Worm (Caenorhabditis elegans) whole organism, L4 larva: Measurements from ENCODE around the gene T01C8.3.

Experiments used
- F10B5.3 ChIP-seq: sonication (generic microtip); optimal IDR thresholded peaks from 2 replicates; lab custom pipeline; 2016; ENCODE audit warnings: mild to moderate bottlenecking, missing genetic modification characterization, missing compliant biosample characterization
- T20F7.1 ChIP-seq: fragments of 200-800 bp; sonication (Bioruptor generic); optimal IDR thresholded peaks from 2 replicates; lab custom pipeline; 2018; ENCODE audit warnings: mild to moderate bottlenecking, missing genetic modification characterization, missing compliant biosample characterization
- Y105C5A.15 ChIP-seq: fragments of 200-800 bp; sonication (Bioruptor generic); IDR thresholded peaks from 2 replicates; pipeline ENCODE4 v1.3.6; 2022; ENCODE audit warnings: missing genetic modification characterization, missing compliant biosample characterization
- aha-1 ChIP-seq: fragments of 150-350 bp; peaks from one replicate; lab custom pipeline; 2014; ENCODE audit warnings: missing biosample characterization, missing genetic modification characterization
- aly-2 ChIP-seq: sonication (generic microtip); optimal IDR thresholded peaks from 2 replicates; lab custom pipeline; 2018; ENCODE audit warnings: missing biosample characterization, missing genetic modification characterization
- ama-1 ChIP-seq: fragments of 150-350 bp; optimal IDR thresholded peaks from 2 replicates; lab custom pipeline; 2014; ENCODE audit warnings: inconsistent platforms, mixed read lengths
- arid-1 ChIP-seq: fragments of 200-800 bp; sonication (Bioruptor generic); conservative IDR thresholded peaks from 2 replicates; pipeline ENCODE4 v1.3.6; 2022; ENCODE audit warnings: missing genetic modification reagents, missing genetic modification characterization, missing compliant biosample characterization
- ces-1 ChIP-seq: fragments of 150-350 bp; sonication (generic microtip); optimal IDR thresholded peaks from 4 replicates; lab custom pipeline; 2014; ENCODE audit warnings: missing biosample characterization, missing genetic modification reagents, missing genetic modification characterization
- ctbp-1 ChIP-seq: fragments of 200-800 bp; sonication (Bioruptor generic); IDR thresholded peaks from 2 replicates; pipeline ENCODE4 v1.3.6; 2022; ENCODE audit warnings: missing genetic modification reagents, missing genetic modification characterization, missing compliant biosample characterization
- daf-16 ChIP-seq, 3 experiments: sonication (generic microtip); optimal IDR thresholded peaks; 2 replicates each; lab custom pipeline; 2016 to 2017; ENCODE audit warnings: missing genetic modification characterization in 3 of 3, missing genetic modification reagents in 3 of 3, mild to moderate bottlenecking in 2 of 3, missing compliant biosample characterization in 2 of 3, missing biosample characterization in 1 of 3, moderate library complexity in 1 of 3
- dpl-1 ChIP-seq: fragments of 150-350 bp; optimal IDR thresholded peaks from 2 replicates; lab custom pipeline; 2014; ENCODE audit warnings: missing biosample characterization, missing genetic modification reagents, missing genetic modification characterization
- dve-1 ChIP-seq: sonication (generic microtip); optimal IDR thresholded peaks from 2 replicates; lab custom pipeline; 2017; ENCODE audit warnings: antibody characterized with exemption, mild to moderate bottlenecking, missing genetic modification characterization, missing compliant biosample characterization; ENCODE audit not compliant: insufficient read depth
- egl-27 ChIP-seq: sonication (generic microtip); optimal IDR thresholded peaks from 3 replicates; lab custom pipeline; 2017; ENCODE audit warnings: missing biosample characterization, missing genetic modification reagents, missing genetic modification characterization
- fkh-10 ChIP-seq: fragments of 150-350 bp; optimal IDR thresholded peaks from 2 replicates; lab custom pipeline; 2014; ENCODE audit warnings: missing biosample characterization, missing genetic modification reagents, missing genetic modification characterization
- gei-8 ChIP-seq: fragments of 200-800 bp; sonication (Bioruptor generic); optimal IDR thresholded peaks from 2 replicates; lab custom pipeline; 2018; ENCODE audit warnings: mild to moderate bottlenecking, missing genetic modification characterization, missing compliant biosample characterization
- hif-1 ChIP-seq, 2 experiments: sonication (generic microtip); optimal IDR thresholded peaks; 2 replicates each; lab custom pipeline; 2016 to 2017; ENCODE audit warnings: missing compliant biosample characterization in 2 of 2, missing genetic modification characterization in 2 of 2, missing genetic modification reagents in 2 of 2, missing genotype in 2 of 2, mild to moderate bottlenecking in 1 of 2
- hlh-11 ChIP-seq: fragments of 200-800 bp; sonication (Bioruptor generic); optimal IDR thresholded peaks from 2 replicates; lab custom pipeline; 2018; ENCODE audit warnings: mild to moderate bottlenecking, missing genetic modification characterization, missing compliant biosample characterization
- hlh-30 ChIP-seq: sonication (generic microtip); optimal IDR thresholded peaks from 2 replicates; lab custom pipeline; 2017; ENCODE audit warnings: antibody characterized with exemption, mild to moderate bottlenecking, missing genetic modification characterization, missing compliant biosample characterization; ENCODE audit not compliant: insufficient read depth
- hmg-1.1 ChIP-seq: fragments of 200-800 bp; sonication (Bioruptor generic); IDR thresholded peaks from 2 replicates; pipeline ENCODE4 v1.3.6; 2022; ENCODE audit warnings: missing genetic modification reagents, missing genetic modification characterization, missing compliant biosample characterization
- lin-13 ChIP-seq: fragments of 150-350 bp; optimal IDR thresholded peaks from 2 replicates; lab custom pipeline; 2014; ENCODE audit warnings: missing biosample characterization, missing genetic modification reagents, missing genetic modification characterization
- lsy-2 ChIP-seq, 2 experiments: fragments of 150-350 bp in 1 of 2; sonication (generic microtip) in 1 of 2; optimal IDR thresholded peaks; 2 replicates each; lab custom pipeline; 2014 to 2017; ENCODE audit warnings: missing biosample characterization in 2 of 2, missing genetic modification characterization in 2 of 2
- madf-5 ChIP-seq, 2 experiments: fragments of 200-800 bp; sonication (Bioruptor generic); IDR thresholded peaks; 2 replicates each; pipeline ENCODE4 v1.3.6; 2022; ENCODE audit warnings: missing compliant biosample characterization in 2 of 2, missing genetic modification characterization in 2 of 2
- mdl-1 ChIP-seq, 2 experiments: fragments of 150-350 bp in 1 of 2; sonication (generic microtip) in 1 of 2; optimal IDR thresholded peaks; 2 replicates each; lab custom pipeline; 2014 to 2017; ENCODE audit warnings: missing biosample characterization in 2 of 2, missing genetic modification characterization in 2 of 2
- mdt-29 ChIP-seq: fragments of 200-800 bp; sonication (Bioruptor generic); IDR thresholded peaks from 2 replicates; pipeline ENCODE4 v1.3.6; 2022; ENCODE audit warnings: missing genetic modification reagents, missing genetic modification characterization, missing compliant biosample characterization
- mep-1 ChIP-seq: fragments of 150-350 bp; sonication (generic microtip); optimal IDR thresholded peaks from 3 replicates; lab custom pipeline; 2014; ENCODE audit warnings: missing biosample characterization, missing genetic modification characterization
- mes-2 ChIP-seq: sonication (generic microtip); optimal IDR thresholded peaks from 2 replicates; lab custom pipeline; 2016; ENCODE audit warnings: missing genotype, mild to moderate bottlenecking, missing genetic modification characterization, missing compliant biosample characterization; ENCODE audit not compliant: poor library complexity, severe bottlenecking
- mxl-2 ChIP-seq: fragments of 200-800 bp; sonication (Bioruptor generic); conservative IDR thresholded peaks from 2 replicates; pipeline ENCODE4 v1.3.6; 2022; ENCODE audit warnings: missing genetic modification reagents, missing genetic modification characterization, missing compliant biosample characterization
- nhr-11 ChIP-seq: fragments of 150-350 bp; optimal IDR thresholded peaks from 2 replicates; lab custom pipeline; 2014; ENCODE audit warnings: missing biosample characterization, missing genetic modification characterization
- nhr-48 ChIP-seq: sonication (generic microtip); optimal IDR thresholded peaks from 2 replicates; lab custom pipeline; 2016; ENCODE audit warnings: mild to moderate bottlenecking, missing genetic modification characterization, missing compliant biosample characterization
- pha-4 ChIP-seq, 2 experiments: fragments of 150-350 bp in 1 of 2; fragments of 200-800 bp in 1 of 2; sonication (Bioruptor generic) in 1 of 2; IDR thresholded peaks in 1 of 2; optimal IDR thresholded peaks in 1 of 2; 2 replicates each; pipeline versions ENCODE4 v1.3.6 to Lab custom; 2014 to 2022; ENCODE audit warnings: missing genetic modification characterization in 2 of 2, missing genetic modification reagents in 2 of 2, missing biosample characterization in 1 of 2, missing compliant biosample characterization in 1 of 2
- rbr-2 ChIP-seq: sonication (generic microtip); optimal IDR thresholded peaks from 2 replicates; lab custom pipeline; 2016; ENCODE audit warnings: missing genotype, missing genetic modification characterization, missing compliant biosample characterization
- saeg-2 ChIP-seq: fragments of 200-800 bp; sonication (Bioruptor generic); IDR thresholded peaks from 2 replicates; pipeline ENCODE4 v1.3.6; 2022; ENCODE audit warnings: missing genetic modification reagents, missing genetic modification characterization, missing compliant biosample characterization
- spr-1 ChIP-seq: sonication (generic microtip); optimal IDR thresholded peaks from 2 replicates; lab custom pipeline; 2016; ENCODE audit warnings: mild to moderate bottlenecking, missing genetic modification characterization, missing compliant biosample characterization
- spr-3 ChIP-seq: fragments of 200-800 bp; sonication (Bioruptor generic); optimal IDR thresholded peaks from 2 replicates; lab custom pipeline; 2018; ENCODE audit warnings: mild to moderate bottlenecking, missing genetic modification characterization, missing compliant biosample characterization
- tra-1 ChIP-seq: fragments of 200-800 bp; sonication (Bioruptor generic); IDR thresholded peaks from 2 replicates; pipeline ENCODE4 v1.3.6; 2022; ENCODE audit warnings: missing genetic modification reagents, missing genetic modification characterization, missing compliant biosample characterization
- unc-130 ChIP-seq: sonication (generic microtip); optimal IDR thresholded peaks from 2 replicates; lab custom pipeline; 2016; ENCODE audit warnings: missing genetic modification reagents, missing genetic modification characterization, missing compliant biosample characterization
- unc-62 ChIP-seq, 3 experiments: fragments of 150-350 bp in 1 of 3; sonication (generic microtip); optimal IDR thresholded peaks in 2 of 3; peaks in 1 of 3; 1 replicate in 1 of 3; 2 replicates in 2 of 3; lab custom pipeline; 2014 to 2017; ENCODE audit warnings: missing biosample characterization in 3 of 3, missing genetic modification characterization in 3 of 3, missing genetic modification reagents in 3 of 3, missing genotype in 1 of 3
- vab-7 ChIP-seq: fragments of 200-800 bp; sonication (Bioruptor generic); IDR thresholded peaks from 2 replicates; pipeline ENCODE4 v1.3.6; 2022; ENCODE audit warnings: missing genetic modification reagents, missing genetic modification characterization, missing compliant biosample characterization
- zfp-2 ChIP-seq: sonication (generic microtip); optimal IDR thresholded peaks from 2 replicates; lab custom pipeline; 2016; ENCODE audit warnings: mild to moderate bottlenecking, missing genetic modification characterization, missing compliant biosample characterization

Gene T01C8.3

ce11 chrX:16818271-16818670, 35.3 kb upstream of the T01C8.3 start:
- TF ChIP-seq aha-1 (tag; lab: Kevin White, UChicago) (peak; percentile 52), egl-27 (tag; lab: Kevin White, UChicago) (no peak)

ce11 chrX:16816854-16817253, 33.8 kb upstream of the T01C8.3 start:
- peak; percentile 32 for TF ChIP-seq ces-1 (GFP tag; lab: Kevin White, UChicago)
- TF ChIP-seq fkh-10 (GFP tag; lab: Kevin White, UChicago): peak; percentile 68
- TF ChIP-seq T20F7.1: no peak
- TF ChIP-seq nhr-48: no peak
- TF ChIP-seq gei-8 (GFP tag; lab: Kevin White, UChicago): no peak

ce11 chrX:16815508-16815907, 32.5 kb upstream of the T01C8.3 start:
- TF ChIP-seq daf-16 (GFP tag; optimal IDR thresholded peaks at IDR 0.05; lab: Kevin White, UChicago) (peak in 1 of 2 experiments; percentile 74), daf-16 (tag; optimal IDR thresholded peaks at IDR 0.05; lab: Kevin White, UChicago) (no peak), spr-3 (GFP tag; lab: Kevin White, UChicago) (no peak), saeg-2 (GFP tag; lab: Robert Waterston, UW) (no peak), nhr-11 (tag; lab: Kevin White, UChicago) (peak; percentile 3), hlh-30 (tag; lab: Kevin White, UChicago) (peak; percentile 66), hlh-11 (tag; lab: Kevin White, UChicago) (peak; percentile 81), unc-62 (GFP tag; optimal IDR thresholded peaks at IDR 0.05 in 1 of 2; lab: Kevin White, UChicago) (peak in 1 of 2 experiments; percentile 66), unc-62 (tag; optimal IDR thresholded peaks at IDR 0.05; lab: Kevin White, UChicago) (no peak), hif-1 (tag; optimal IDR thresholded peaks at IDR 0.05; lab: Kevin White, UChicago) (peak in 1 of 2 experiments; percentile 10), ctbp-1 (0 out of 2 replicates have a peak, but pooled peaks have one; percentile 17)

ce11 chrX:16814913-16815312, 31.9 kb upstream of the T01C8.3 start:
- TF ChIP-seq T20F7.1 (no peak), madf-5 (GFP tag; IDR thresholded peaks at IDR 0.05; lab: Robert Waterston, UW) (no peak), F10B5.3 (tag; lab: Kevin White, UChicago) (no peak), dpl-1 (GFP tag; lab: Kevin White, UChicago) (no peak), pha-4 (GFP tag; IDR thresholded peaks at IDR 0.05; lab: Robert Waterston, UW) (no peak), pha-4 (tag; optimal IDR thresholded peaks at IDR 0.05; lab: Kevin White, UChicago) (peak; percentile 35), vab-7 (GFP tag; lab: Robert Waterston, UW) (no peak), ama-1 (lab: Kevin White, UChicago) (no peak), tra-1 (GFP tag; lab: Robert Waterston, UW) (no peak), mxl-2 (GFP tag; lab: Robert Waterston, UW) (no peak), arid-1 (no peak), spr-3 (GFP tag; lab: Kevin White, UChicago) (no peak), daf-16 (GFP tag; optimal IDR thresholded peaks at IDR 0.05; lab: Kevin White, UChicago) (no peak), daf-16 (tag; optimal IDR thresholded peaks at IDR 0.05; lab: Kevin White, UChicago) (peak; percentile 24), aly-2 (tag; lab: Kevin White, UChicago) (no peak), unc-130 (GFP tag; lab: Kevin White, UChicago) (no peak), dve-1 (tag; lab: Kevin White, UChicago) (peak; percentile 46)

ce11 chrX:16813606-16814330, 30.8 kb upstream of the T01C8.3 start, which contains the start of gene cas-1:
Gene cas-1, minus strand, starts transcription at chrX:16813656.
- TF ChIP-seq ctbp-1 (no peak), hlh-11 (tag; lab: Kevin White, UChicago) (peak; percentile 35), mdt-29 (no peak), zfp-2 (tag; lab: Kevin White, UChicago) (no peak), lsy-2 (tag; optimal IDR thresholded peaks at IDR 0.05; lab: Kevin White, UChicago) (peak in 1 of 2 experiments; percentile 41), hmg-1.1 (peak; percentile 34; the same call in 1 of the 2 replicates), spr-1 (tag; lab: Kevin White, UChicago) (no peak), lin-13 (no peak), dpl-1 (GFP tag; lab: Kevin White, UChicago) (peak; percentile 45), mdl-1 (tag; optimal IDR thresholded peaks at IDR 0.05; lab: Kevin White, UChicago) (peak in 1 of 2 experiments; percentile 57), mep-1 (peak; percentile 50), mes-2 (tag; lab: Kevin White, UChicago) (peak; percentile 74), hlh-30 (tag; lab: Kevin White, UChicago) (peak; percentile 56), Y105C5A.15 (no peak), rbr-2 (tag; lab: Kevin White, UChicago) (peak; percentile 44), pha-4 (GFP tag; IDR thresholded peaks at IDR 0.05; lab: Robert Waterston, UW) (no peak), pha-4 (tag; optimal IDR thresholded peaks at IDR 0.05; lab: Kevin White, UChicago) (peak; percentile 13)
